Worm (Caenorhabditis elegans) whole organism, mixed stage, embryonic: ENCODE measurements around the gene T01B4.3.

Source experiments
- ceh-83 ChIP-seq: fragments of 200-800 bp; sonication (Bioruptor generic); optimal IDR thresholded peaks from 2 replicates; lab custom pipeline; 2018; ENCODE audit warnings: mild to moderate bottlenecking, missing genetic modification characterization, missing compliant biosample characterization
- elt-1 ChIP-seq: sonication (generic microtip); optimal IDR thresholded peaks from 2 replicates; lab custom pipeline; 2017; ENCODE audit warnings: missing genetic modification characterization, mild to moderate bottlenecking, missing compliant biosample characterization, antibody characterized with exemption, moderate library complexity, borderline replicate concordance; ENCODE audit not compliant: insufficient read depth
- elt-3 ChIP-seq: fragments of 150-350 bp; optimal IDR thresholded peaks from 2 replicates; lab custom pipeline; 2014; ENCODE audit warnings: missing biosample characterization, missing genetic modification characterization
- flh-1 ChIP-seq: fragments of 200-800 bp; sonication (Bioruptor generic); optimal IDR thresholded peaks from 2 replicates; lab custom pipeline; 2018; ENCODE audit warnings: mild to moderate bottlenecking, missing genetic modification characterization, moderate library complexity, missing compliant biosample characterization
- pha-4 ChIP-seq: fragments of 150-350 bp; optimal IDR thresholded peaks from 2 replicates; lab custom pipeline; 2018; ENCODE audit warnings: missing biosample characterization, missing genetic modification reagents, missing genetic modification characterization
- snpc-4 ChIP-seq: fragments of 150-350 bp; optimal IDR thresholded peaks from 2 replicates; lab custom pipeline; 2014; ENCODE audit warnings: missing biosample characterization, missing genetic modification characterization
- unc-62 ChIP-seq: fragments of 150-350 bp; optimal IDR thresholded peaks from 2 replicates; lab custom pipeline; 2014; ENCODE audit warnings: missing biosample characterization, missing genetic modification reagents, missing genetic modification characterization

- TF ChIP-seq flh-1 (no peak), snpc-4 (tag; lab: Kevin White, UChicago) (no peak), pha-4 (tag; lab: Kevin White, UChicago) (no peak), unc-62 (GFP tag; lab: Kevin White, UChicago) (no peak), elt-1 (tag; lab: Kevin White, UChicago) (no peak), elt-3 (no peak), ceh-83 (no peak)
Measured at ce11 chrX:16317629-16318028, at the start of gene T01B4.3.
